Worm (Caenorhabditis elegans) whole organism, young adult: ENCODE measurements around the gene ufd-3.

Experiments used
- B0261.1 ChIP-seq: sonication (generic microtip); optimal IDR thresholded peaks from 2 replicates; lab custom pipeline; 2016; ENCODE audit warnings: mild to moderate bottlenecking, missing genetic modification characterization, moderate library complexity, missing compliant biosample characterization
- F39B2.1 ChIP-seq: fragments of 200-800 bp; sonication (Bioruptor generic); IDR thresholded peaks from 2 replicates; pipeline ENCODE4 v1.3.6; 2022; ENCODE audit warnings: missing genetic modification reagents, missing genetic modification characterization, missing compliant biosample characterization
- K11D2.4 ChIP-seq: fragments of 200-800 bp; sonication (Bioruptor generic); IDR thresholded peaks from 2 replicates; pipeline ENCODE4 v1.3.6; 2022; ENCODE audit warnings: missing genetic modification reagents, missing genetic modification characterization, missing compliant biosample characterization
- Y67H2A.10 ChIP-seq: fragments of 200-800 bp; sonication (Bioruptor generic); conservative IDR thresholded peaks from 2 replicates; pipeline ENCODE4 v1.3.6; 2022; ENCODE audit warnings: missing genetic modification reagents, missing genetic modification characterization, missing compliant biosample characterization
- ama-1 ChIP-seq, 3 experiments: fragments of 150-350 bp in 1 of 3; sonication (generic microtip) in 2 of 3; optimal IDR thresholded peaks; 2 replicates each; lab custom pipeline; 2014 to 2018; ENCODE audit warnings: missing biosample characterization in 2 of 3, missing genetic modification characterization in 2 of 3, missing genetic modification reagents in 2 of 3
- aptf-2 ChIP-seq: fragments of 200-800 bp; sonication (Bioruptor generic); conservative IDR thresholded peaks from 2 replicates; pipeline ENCODE4 v1.3.6; 2022; ENCODE audit warnings: missing genetic modification reagents, missing genetic modification characterization, missing compliant biosample characterization
- aptf-3 ChIP-seq: fragments of 200-800 bp; sonication (Bioruptor generic); IDR thresholded peaks from 2 replicates; pipeline ENCODE4 v1.3.6; 2022; ENCODE audit warnings: missing genetic modification characterization, missing compliant biosample characterization
- attf-5 ChIP-seq: fragments of 200-800 bp; sonication (Bioruptor generic); optimal IDR thresholded peaks from 2 replicates; lab custom pipeline; 2018; ENCODE audit warnings: mild to moderate bottlenecking, missing genetic modification characterization, missing compliant biosample characterization
- bed-1 ChIP-seq: fragments of 200-800 bp; sonication (Bioruptor generic); IDR thresholded peaks from 2 replicates; pipeline ENCODE4 v1.3.6; 2022; ENCODE audit warnings: missing genetic modification reagents, missing genetic modification characterization, missing compliant biosample characterization
- bed-2 ChIP-seq: fragments of 200-800 bp; sonication (Bioruptor generic); IDR thresholded peaks from 2 replicates; pipeline ENCODE4 v1.3.6; 2022; ENCODE audit warnings: missing genetic modification reagents, missing genetic modification characterization, missing compliant biosample characterization
- ccch-3 ChIP-seq: fragments of 200-800 bp; sonication (Bioruptor generic); optimal IDR thresholded peaks from 2 replicates; lab custom pipeline; 2018; ENCODE audit warnings: mild to moderate bottlenecking, missing genetic modification characterization, missing compliant biosample characterization
- cebp-1 ChIP-seq, 2 experiments: fragments of 200-800 bp in 1 of 2; sonication (Bioruptor generic) in 1 of 2; sonication (generic microtip) in 1 of 2; IDR thresholded peaks in 1 of 2; optimal IDR thresholded peaks in 1 of 2; 2 replicates each; pipeline versions ENCODE4 v1.3.6 to Lab custom; 2017 to 2022; ENCODE audit warnings: missing compliant biosample characterization in 2 of 2, missing genetic modification characterization in 2 of 2, mild to moderate bottlenecking in 1 of 2, missing genetic modification reagents in 1 of 2, moderate library complexity in 1 of 2
- cebp-2 ChIP-seq: fragments of 200-800 bp; sonication (Bioruptor generic); IDR thresholded peaks from 2 replicates; pipeline ENCODE4 v1.3.6; 2022; ENCODE audit warnings: missing genetic modification characterization, missing compliant biosample characterization
- ceh-100 ChIP-seq: fragments of 200-800 bp; sonication (Bioruptor generic); IDR thresholded peaks from 2 replicates; pipeline ENCODE4 v1.3.6; 2022; ENCODE audit warnings: missing genetic modification reagents, missing genetic modification characterization, missing compliant biosample characterization
- ceh-27 ChIP-seq: fragments of 200-800 bp; sonication (Bioruptor generic); optimal IDR thresholded peaks from 2 replicates; lab custom pipeline; 2018; ENCODE audit warnings: mild to moderate bottlenecking, missing genetic modification characterization, moderate library complexity, missing compliant biosample characterization
- chd-7 ChIP-seq: sonication (generic microtip); optimal IDR thresholded peaks from 2 replicates; lab custom pipeline; 2016; ENCODE audit warnings: mild to moderate bottlenecking, missing genetic modification characterization, moderate library complexity, missing compliant biosample characterization
- efl-1 ChIP-seq: fragments of 150-350 bp; optimal IDR thresholded peaks from 2 replicates; lab custom pipeline; 2014; ENCODE audit warnings: missing biosample characterization, missing genetic modification reagents, missing genetic modification characterization
- egl-18 ChIP-seq: fragments of 200-800 bp; sonication (Bioruptor generic); IDR thresholded peaks from 2 replicates; pipeline ENCODE4 v1.3.6; 2022; ENCODE audit warnings: missing genetic modification reagents, missing genetic modification characterization, missing compliant biosample characterization
- ets-4 ChIP-seq: fragments of 200-800 bp; sonication (Bioruptor generic); optimal IDR thresholded peaks from 2 replicates; lab custom pipeline; 2018; ENCODE audit warnings: mild to moderate bottlenecking, missing genetic modification characterization, missing compliant biosample characterization
- gei-17 ChIP-seq: fragments of 200-800 bp; sonication (Bioruptor generic); optimal IDR thresholded peaks from 2 replicates; lab custom pipeline; 2018; ENCODE audit warnings: mild to moderate bottlenecking, missing genetic modification characterization, missing compliant biosample characterization
- him-1 ChIP-seq: sonication (generic microtip); optimal IDR thresholded peaks from 2 replicates; lab custom pipeline; 2016; ENCODE audit warnings: missing genotype, missing genetic modification reagents, missing genetic modification characterization, missing compliant biosample characterization
- hmg-1.2 ChIP-seq: fragments of 200-800 bp; sonication (Bioruptor generic); IDR thresholded peaks from 2 replicates; pipeline ENCODE4 v1.3.6; 2022; ENCODE audit warnings: missing genetic modification reagents, missing genetic modification characterization, missing compliant biosample characterization
- hrde-1 ChIP-seq: sonication (generic microtip); optimal IDR thresholded peaks from 2 replicates; lab custom pipeline; 2016; ENCODE audit warnings: missing genetic modification characterization, mild to moderate bottlenecking, missing compliant biosample characterization, moderate library complexity, missing genotype, missing genetic modification reagents, borderline replicate concordance
- let-526 ChIP-seq: fragments of 200-800 bp; sonication (Bioruptor generic); IDR thresholded peaks from 2 replicates; pipeline ENCODE4 v1.3.6; 2022; ENCODE audit warnings: missing genetic modification reagents, missing genetic modification characterization, missing compliant biosample characterization
- lin-26 ChIP-seq: fragments of 200-800 bp; sonication (Bioruptor generic); IDR thresholded peaks from 2 replicates; pipeline ENCODE4 v1.3.6; 2022; ENCODE audit warnings: missing genetic modification reagents, missing genetic modification characterization, missing compliant biosample characterization
- lin-35 ChIP-seq, 3 experiments: fragments of 150-350 bp in 2 of 3; sonication (generic microtip) in 1 of 3; optimal IDR thresholded peaks; 2 replicates each; lab custom pipeline; 2014 to 2018; ENCODE audit warnings: missing biosample characterization in 3 of 3, missing genetic modification characterization in 3 of 3, missing genetic modification reagents in 3 of 3
- lin-54 ChIP-seq: fragments of 200-800 bp; sonication (Bioruptor generic); optimal IDR thresholded peaks from 2 replicates; lab custom pipeline; 2018; ENCODE audit warnings: mild to moderate bottlenecking, missing genetic modification characterization, missing compliant biosample characterization
- mcd-1 ChIP-seq: fragments of 200-800 bp; sonication (Bioruptor generic); IDR thresholded peaks from 2 replicates; pipeline ENCODE4 v1.3.6; 2022; ENCODE audit warnings: missing genetic modification reagents, missing genetic modification characterization, missing compliant biosample characterization
- nfya-2 ChIP-seq: fragments of 200-800 bp; sonication (Bioruptor generic); IDR thresholded peaks from 2 replicates; pipeline ENCODE4 v1.3.6; 2022; ENCODE audit warnings: missing genetic modification reagents, missing genetic modification characterization, missing compliant biosample characterization
- nhr-120 ChIP-seq: fragments of 200-800 bp; sonication (Bioruptor generic); IDR thresholded peaks from 2 replicates; pipeline ENCODE4 v1.3.6; 2022; ENCODE audit warnings: missing genetic modification characterization, missing compliant biosample characterization
- rec-8 ChIP-seq, 2 experiments: sonication (generic microtip); optimal IDR thresholded peaks; 2 replicates each; lab custom pipeline; 2016; ENCODE audit warnings: mild to moderate bottlenecking in 2 of 2, missing genetic modification characterization in 2 of 2, missing genetic modification reagents in 2 of 2, missing genotype in 2 of 2, missing biosample characterization in 1 of 2, missing compliant biosample characterization in 1 of 2, moderate library complexity in 1 of 2
- snpc-3.4 ChIP-seq: sonication (generic microtip); optimal IDR thresholded peaks from 2 replicates; lab custom pipeline; 2017; ENCODE audit warnings: missing genetic modification characterization, mild to moderate bottlenecking, missing compliant biosample characterization, antibody characterized with exemption, moderate library complexity, missing genotype, missing genetic modification reagents
- snpc-4 ChIP-seq, 5 experiments: fragments of 150-350 bp in 1 of 5; sonication (generic microtip) in 4 of 5; optimal IDR thresholded peaks; 2 replicates each; lab custom pipeline; 2014 to 2018; ENCODE audit warnings: missing genetic modification characterization in 5 of 5, missing biosample characterization in 3 of 5, antibody characterized with exemption in 2 of 5, mild to moderate bottlenecking in 2 of 5, missing compliant biosample characterization in 2 of 5, missing genotype in 2 of 5, moderate library complexity in 2 of 5, missing genetic modification reagents in 1 of 5
- somi-1 ChIP-seq: fragments of 200-800 bp; sonication (Bioruptor generic); optimal IDR thresholded peaks from 2 replicates; lab custom pipeline; 2018; ENCODE audit warnings: mild to moderate bottlenecking, missing genetic modification characterization, missing compliant biosample characterization
- tbp1 ChIP-seq: fragments of 200-800 bp; sonication (Bioruptor generic); optimal IDR thresholded peaks from 2 replicates; lab custom pipeline; 2018; ENCODE audit warnings: mild to moderate bottlenecking, missing genetic modification characterization, missing compliant biosample characterization
- zfh-2 ChIP-seq: fragments of 200-800 bp; sonication (Bioruptor generic); conservative IDR thresholded peaks from 2 replicates; pipeline ENCODE4 v1.3.6; 2022; ENCODE audit warnings: missing genetic modification reagents, missing genetic modification characterization, missing compliant biosample characterization
- ztf-22 ChIP-seq: fragments of 200-800 bp; sonication (Bioruptor generic); optimal IDR thresholded peaks from 2 replicates; lab custom pipeline; 2018; ENCODE audit warnings: mild to moderate bottlenecking, missing genetic modification characterization, moderate library complexity, missing compliant biosample characterization
- ztf-26 ChIP-seq: sonication (generic microtip); optimal IDR thresholded peaks from 2 replicates; lab custom pipeline; 2017; ENCODE audit warnings: missing genetic modification characterization, missing compliant biosample characterization

The ufd-3 gene

ce11 chrII:9917904-9918303 is 22.6 kb upstream of the ufd-3 start, which contains the start of gene C05C10.8:
TSS of gene C05C10.8 (minus strand) at chrII:9918004.
- TF ChIP-seq bed-1 (GFP tag; lab: Robert Waterston, UW) = no peak
- TF ChIP-seq let-526 (GFP tag; lab: Robert Waterston, UW) = no peak
- TF ChIP-seq efl-1 = no peak
- TF ChIP-seq B0261.1 (tag; lab: Kevin White, UChicago) = no peak

- TF ChIP-seq ztf-26 (tag; lab: Kevin White, UChicago) = no peak
- no peak for TF ChIP-seq snpc-3.4 (tag; lab: Kevin White, UChicago)
- TF ChIP-seq gei-17 (GFP tag; lab: Kevin White, UChicago) = no peak
- TF ChIP-seq bed-2 (GFP tag; lab: Robert Waterston, UW) = no peak
- TF ChIP-seq rec-8 (tag; optimal IDR thresholded peaks at IDR 0.05; lab: Kevin White, UChicago) = no peak
- TF ChIP-seq nhr-120 (GFP tag; lab: Robert Waterston, UW) = no peak
- no peak for TF ChIP-seq ccch-3 (GFP tag; lab: Kevin White, UChicago)
- no peak for TF ChIP-seq lin-26 (GFP tag; lab: Robert Waterston, UW)
Observed at ce11 chrII:9920468-9920867, 20.1 kb upstream of the ufd-3 start, which contains the start of gene pho-10. TSS of gene pho-10 (minus strand) at chrII:9920568.

- TF ChIP-seq F39B2.1 (GFP tag; lab: Robert Waterston, UW) (no peak), hmg-1.2 (GFP tag; lab: Robert Waterston, UW) (peak; percentile 52; the same call in 1 of the 2 replicates)
Observed at ce11 chrII:9921622-9922269, 18.8 kb upstream of the ufd-3 start, which contains the start of gene C05C10.2. TSS of gene C05C10.2 (plus strand) at chrII:9922219.

ce11 chrII:9928470-9928869 is 12.1 kb upstream of the ufd-3 start:
- TF ChIP-seq ztf-22 (no peak), somi-1 (GFP tag; lab: Kevin White, UChicago) (no peak), lin-54 (GFP tag; lab: Kevin White, UChicago) (no peak), lin-35 (GFP tag; optimal IDR thresholded peaks at IDR 0.05; lab: Kevin White, UChicago) (no peak), aptf-3 (GFP tag; lab: Robert Waterston, UW) (no peak), snpc-4 (GFP tag; optimal IDR thresholded peaks at IDR 0.05; lab: Kevin White, UChicago) (no peak), snpc-4 (tag; optimal IDR thresholded peaks at IDR 0.05; lab: Kevin White, UChicago) (no peak), aptf-2 (GFP tag; lab: Robert Waterston, UW) (no peak), ceh-27 (GFP tag; lab: Kevin White, UChicago) (no peak), egl-18 (GFP tag; lab: Robert Waterston, UW) (no peak), ama-1 (optimal IDR thresholded peaks at IDR 0.05; lab: Kevin White, UChicago) (no peak), ama-1 (GFP tag; optimal IDR thresholded peaks at IDR 0.05; lab: Kevin White, UChicago) (no peak), Y67H2A.10 (GFP tag; lab: Robert Waterston, UW) (no peak), nfya-2 (GFP tag; lab: Robert Waterston, UW) (no peak), tbp1 (GFP tag; lab: Kevin White, UChicago) (no peak), ets-4 (no peak), hmg-1.2 (GFP tag; lab: Robert Waterston, UW) (no peak)
- TF ChIP-seq, all 124 proteins: peak for 0

ce11 chrII:9931012-9931411 is 9.5 kb upstream of the ufd-3 start:
- TF ChIP-seq ceh-27 (GFP tag; lab: Kevin White, UChicago) (peak; percentile 60), cebp-1 (GFP tag; IDR thresholded peaks at IDR 0.05; lab: Robert Waterston, UW) (no peak), cebp-1 (tag; optimal IDR thresholded peaks at IDR 0.05; lab: Kevin White, UChicago) (peak; percentile 43), hrde-1 (tag; lab: Kevin White, UChicago) (peak; percentile 7), ceh-100 (GFP tag; lab: Robert Waterston, UW) (no peak), bed-2 (GFP tag; lab: Robert Waterston, UW) (0 out of 2 replicates have a peak, but pooled peaks have one; percentile 37), chd-7 (tag; lab: Kevin White, UChicago) (no peak), attf-5 (GFP tag; lab: Kevin White, UChicago) (peak; percentile 57), hmg-1.2 (GFP tag; lab: Robert Waterston, UW) (peak; percentile 87), mcd-1 (GFP tag; lab: Robert Waterston, UW) (peak; percentile 58), him-1 (peak; percentile 45), cebp-2 (GFP tag; lab: Robert Waterston, UW) (no peak), rec-8 (tag; optimal IDR thresholded peaks at IDR 0.05; lab: Kevin White, UChicago) (no peak), zfh-2 (GFP tag; lab: Robert Waterston, UW) (0 out of 2 replicates have a peak, but pooled peaks have one; percentile 20), K11D2.4 (0 out of 2 replicates have a peak, but pooled peaks have one; percentile 31), lin-54 (GFP tag; lab: Kevin White, UChicago) (peak; percentile 39)
